Worm (Caenorhabditis elegans) whole organism, young adult: Measurements from ENCODE around the gene cnc-2.

Source experiments
- B0035.1 ChIP-seq: sonication (generic microtip); optimal IDR thresholded peaks from 2 replicates; lab custom pipeline; 2016; ENCODE audit warnings: missing genetic modification characterization, mild to moderate bottlenecking, missing compliant biosample characterization, missing genotype, missing genetic modification reagents
- F39B2.1 ChIP-seq: fragments of 200-800 bp; sonication (Bioruptor generic); IDR thresholded peaks from 2 replicates; pipeline ENCODE4 v1.3.6; 2022; ENCODE audit warnings: missing genetic modification reagents, missing genetic modification characterization, missing compliant biosample characterization
- F52B5.7 ChIP-seq: sonication (generic microtip); optimal IDR thresholded peaks from 2 replicates; lab custom pipeline; 2016; ENCODE audit warnings: mild to moderate bottlenecking, missing genetic modification characterization, missing compliant biosample characterization
- F55B11.4 ChIP-seq: sonication (generic microtip); optimal IDR thresholded peaks from 2 replicates; lab custom pipeline; 2016; ENCODE audit warnings: missing compliant biosample characterization, missing genetic modification characterization, borderline replicate concordance; ENCODE audit not compliant: insufficient read depth
- F57C9.4 ChIP-seq: sonication (generic microtip); optimal IDR thresholded peaks from 2 replicates; lab custom pipeline; 2017; ENCODE audit warnings: mild to moderate bottlenecking, missing genetic modification characterization, missing compliant biosample characterization
- K11D2.4 ChIP-seq: fragments of 200-800 bp; sonication (Bioruptor generic); IDR thresholded peaks from 2 replicates; pipeline ENCODE4 v1.3.6; 2022; ENCODE audit warnings: missing genetic modification reagents, missing genetic modification characterization, missing compliant biosample characterization
- K12H6.12 ChIP-seq: fragments of 200-800 bp; sonication (Bioruptor generic); optimal IDR thresholded peaks from 2 replicates; lab custom pipeline; 2018; ENCODE audit warnings: mild to moderate bottlenecking, missing genetic modification characterization, missing compliant biosample characterization
- Y56A3A.18 ChIP-seq: fragments of 200-800 bp; sonication (Bioruptor generic); IDR thresholded peaks from 2 replicates; pipeline ENCODE4 v1.3.6; 2022; ENCODE audit warnings: missing genetic modification reagents, missing genetic modification characterization, missing compliant biosample characterization
- Y67H2A.10 ChIP-seq: fragments of 200-800 bp; sonication (Bioruptor generic); conservative IDR thresholded peaks from 2 replicates; pipeline ENCODE4 v1.3.6; 2022; ENCODE audit warnings: missing genetic modification reagents, missing genetic modification characterization, missing compliant biosample characterization
- Y79H2A.3 ChIP-seq: fragments of 200-800 bp; sonication (Bioruptor generic); conservative IDR thresholded peaks from 2 replicates; pipeline ENCODE4 v1.3.6; 2022; ENCODE audit warnings: missing genetic modification reagents, missing genetic modification characterization, missing compliant biosample characterization
- ZK185.1 ChIP-seq: sonication (generic microtip); optimal IDR thresholded peaks from 2 replicates; lab custom pipeline; 2016; ENCODE audit warnings: mild to moderate bottlenecking, missing genetic modification characterization, missing compliant biosample characterization; ENCODE audit not compliant: poor library complexity, severe bottlenecking
- atf-7 ChIP-seq: sonication (generic microtip); optimal IDR thresholded peaks from 2 replicates; lab custom pipeline; 2017; ENCODE audit warnings: mild to moderate bottlenecking, missing genetic modification characterization, missing compliant biosample characterization
- bed-1 ChIP-seq: fragments of 200-800 bp; sonication (Bioruptor generic); IDR thresholded peaks from 2 replicates; pipeline ENCODE4 v1.3.6; 2022; ENCODE audit warnings: missing genetic modification reagents, missing genetic modification characterization, missing compliant biosample characterization
- cebp-1 ChIP-seq, 2 experiments: fragments of 200-800 bp in 1 of 2; sonication (Bioruptor generic) in 1 of 2; sonication (generic microtip) in 1 of 2; IDR thresholded peaks in 1 of 2; optimal IDR thresholded peaks in 1 of 2; 2 replicates each; pipeline versions ENCODE4 v1.3.6 to Lab custom; 2017 to 2022; ENCODE audit warnings: missing compliant biosample characterization in 2 of 2, missing genetic modification characterization in 2 of 2, mild to moderate bottlenecking in 1 of 2, missing genetic modification reagents in 1 of 2, moderate library complexity in 1 of 2
- ceh-100 ChIP-seq: fragments of 200-800 bp; sonication (Bioruptor generic); IDR thresholded peaks from 2 replicates; pipeline ENCODE4 v1.3.6; 2022; ENCODE audit warnings: missing genetic modification reagents, missing genetic modification characterization, missing compliant biosample characterization
- ceh-58 ChIP-seq: fragments of 200-800 bp; sonication (Bioruptor generic); IDR thresholded peaks from 2 replicates; pipeline ENCODE4 v1.3.6; 2022; ENCODE audit warnings: missing genetic modification characterization, missing compliant biosample characterization
- chd-7 ChIP-seq: sonication (generic microtip); optimal IDR thresholded peaks from 2 replicates; lab custom pipeline; 2016; ENCODE audit warnings: mild to moderate bottlenecking, missing genetic modification characterization, moderate library complexity, missing compliant biosample characterization
- die-1 ChIP-seq: sonication (generic microtip); optimal IDR thresholded peaks from 2 replicates; lab custom pipeline; 2016; ENCODE audit warnings: missing genotype, mild to moderate bottlenecking, missing genetic modification characterization, missing compliant biosample characterization
- dox-1 ChIP-seq: fragments of 200-800 bp; sonication (Bioruptor generic); IDR thresholded peaks from 2 replicates; pipeline ENCODE4 v1.3.6; 2022; ENCODE audit warnings: missing genetic modification reagents, missing genetic modification characterization, missing compliant biosample characterization
- efl-1 ChIP-seq: fragments of 150-350 bp; optimal IDR thresholded peaks from 2 replicates; lab custom pipeline; 2014; ENCODE audit warnings: missing biosample characterization, missing genetic modification reagents, missing genetic modification characterization
- egl-18 ChIP-seq: fragments of 200-800 bp; sonication (Bioruptor generic); IDR thresholded peaks from 2 replicates; pipeline ENCODE4 v1.3.6; 2022; ENCODE audit warnings: missing genetic modification reagents, missing genetic modification characterization, missing compliant biosample characterization
- ekl-4 ChIP-seq: fragments of 200-800 bp; sonication (Bioruptor generic); IDR thresholded peaks from 2 replicates; pipeline ENCODE4 v1.3.6; 2022; ENCODE audit warnings: missing genetic modification reagents, missing genetic modification characterization, missing compliant biosample characterization
- hlh-12 ChIP-seq: sonication (generic microtip); optimal IDR thresholded peaks from 2 replicates; lab custom pipeline; 2016; ENCODE audit warnings: missing genetic modification characterization, missing compliant biosample characterization
- hlh-26 ChIP-seq: fragments of 200-800 bp; sonication (Bioruptor generic); conservative IDR thresholded peaks from 2 replicates; pipeline ENCODE4 v1.3.6; 2022; ENCODE audit warnings: missing genetic modification reagents, missing genetic modification characterization, missing compliant biosample characterization
- hmg-1.2 ChIP-seq: fragments of 200-800 bp; sonication (Bioruptor generic); IDR thresholded peaks from 2 replicates; pipeline ENCODE4 v1.3.6; 2022; ENCODE audit warnings: missing genetic modification reagents, missing genetic modification characterization, missing compliant biosample characterization
- lin-26 ChIP-seq: fragments of 200-800 bp; sonication (Bioruptor generic); IDR thresholded peaks from 2 replicates; pipeline ENCODE4 v1.3.6; 2022; ENCODE audit warnings: missing genetic modification reagents, missing genetic modification characterization, missing compliant biosample characterization
- lin-40 ChIP-seq: sonication (generic microtip); optimal IDR thresholded peaks from 2 replicates; lab custom pipeline; 2016; ENCODE audit warnings: missing genetic modification characterization, mild to moderate bottlenecking, missing compliant biosample characterization, missing genotype, missing genetic modification reagents
- lin-54 ChIP-seq: fragments of 200-800 bp; sonication (Bioruptor generic); optimal IDR thresholded peaks from 2 replicates; lab custom pipeline; 2018; ENCODE audit warnings: mild to moderate bottlenecking, missing genetic modification characterization, missing compliant biosample characterization
- lir-1 ChIP-seq: fragments of 200-800 bp; sonication (Bioruptor generic); conservative IDR thresholded peaks from 2 replicates; pipeline ENCODE4 v1.3.6; 2022; ENCODE audit warnings: missing genetic modification reagents, missing genetic modification characterization, missing compliant biosample characterization
- lsl-1 ChIP-seq: fragments of 200-800 bp; sonication (Bioruptor generic); optimal IDR thresholded peaks from 2 replicates; lab custom pipeline; 2018; ENCODE audit warnings: mild to moderate bottlenecking, missing genetic modification characterization, moderate library complexity, missing compliant biosample characterization
- lsy-27 ChIP-seq: sonication (generic microtip); optimal IDR thresholded peaks from 2 replicates; lab custom pipeline; 2017; ENCODE audit warnings: missing genetic modification characterization, mild to moderate bottlenecking, missing compliant biosample characterization, antibody characterized with exemption, missing genotype, borderline replicate concordance; ENCODE audit not compliant: insufficient read depth
- madf-10 ChIP-seq: sonication (generic microtip); optimal IDR thresholded peaks from 2 replicates; lab custom pipeline; 2016; ENCODE audit warnings: mild to moderate bottlenecking, missing genetic modification characterization, missing compliant biosample characterization
- madf-3 ChIP-seq: fragments of 200-800 bp; sonication (Bioruptor generic); IDR thresholded peaks from 2 replicates; pipeline ENCODE4 v1.3.6; 2022; ENCODE audit warnings: missing genetic modification reagents, missing genetic modification characterization, missing compliant biosample characterization
- mcd-1 ChIP-seq: fragments of 200-800 bp; sonication (Bioruptor generic); IDR thresholded peaks from 2 replicates; pipeline ENCODE4 v1.3.6; 2022; ENCODE audit warnings: missing genetic modification reagents, missing genetic modification characterization, missing compliant biosample characterization
- nhr-179 ChIP-seq: sonication (generic microtip); optimal IDR thresholded peaks from 2 replicates; lab custom pipeline; 2016; ENCODE audit warnings: mild to moderate bottlenecking, missing genetic modification characterization, missing compliant biosample characterization
- nhr-80 ChIP-seq: sonication (generic microtip); optimal IDR thresholded peaks from 2 replicates; lab custom pipeline; 2016; ENCODE audit warnings: missing genetic modification characterization, missing compliant biosample characterization
- pbrm-1 ChIP-seq: fragments of 200-800 bp; sonication (Bioruptor generic); IDR thresholded peaks from 2 replicates; pipeline ENCODE4 v1.3.6; 2022; ENCODE audit warnings: missing genetic modification reagents, missing genetic modification characterization, missing compliant biosample characterization
- pha-4 ChIP-seq: fragments of 150-350 bp; sonication (generic microtip); optimal IDR thresholded peaks from 2 replicates; lab custom pipeline; 2014; ENCODE audit warnings: missing biosample characterization, missing genetic modification reagents, missing genetic modification characterization
- snpc-3.4 ChIP-seq: sonication (generic microtip); optimal IDR thresholded peaks from 2 replicates; lab custom pipeline; 2017; ENCODE audit warnings: missing genetic modification characterization, mild to moderate bottlenecking, missing compliant biosample characterization, antibody characterized with exemption, moderate library complexity, missing genotype, missing genetic modification reagents
- sptf-2 ChIP-seq: fragments of 200-800 bp; sonication (Bioruptor generic); optimal IDR thresholded peaks from 2 replicates; lab custom pipeline; 2018; ENCODE audit warnings: mild to moderate bottlenecking, missing genetic modification characterization, missing compliant biosample characterization
- tbx-9 ChIP-seq: sonication (generic microtip); optimal IDR thresholded peaks from 2 replicates; lab custom pipeline; 2016; ENCODE audit warnings: borderline replicate concordance, missing genetic modification characterization, inconsistent platforms, missing compliant biosample characterization
- tlf-1 ChIP-seq: fragments of 200-800 bp; sonication (Bioruptor generic); optimal IDR thresholded peaks from 2 replicates; lab custom pipeline; 2018; ENCODE audit warnings: mild to moderate bottlenecking, missing genetic modification characterization, missing compliant biosample characterization
- xnd-1 ChIP-seq: sonication (generic microtip); optimal IDR thresholded peaks from 2 replicates; lab custom pipeline; 2016; ENCODE audit warnings: missing genotype, missing genetic modification reagents, missing genetic modification characterization, missing compliant biosample characterization
- ztf-26 ChIP-seq: sonication (generic microtip); optimal IDR thresholded peaks from 2 replicates; lab custom pipeline; 2017; ENCODE audit warnings: missing genetic modification characterization, missing compliant biosample characterization
- ztf-28 ChIP-seq: fragments of 200-800 bp; sonication (Bioruptor generic); IDR thresholded peaks from 2 replicates; pipeline ENCODE4 v1.3.6; 2022; ENCODE audit warnings: missing genetic modification reagents, missing genetic modification characterization, missing compliant biosample characterization
- ztf-6 ChIP-seq: fragments of 200-800 bp; sonication (Bioruptor generic); IDR thresholded peaks from 2 replicates; pipeline ENCODE4 v1.3.6; 2022; ENCODE audit warnings: missing genetic modification reagents, missing genetic modification characterization, missing compliant biosample characterization

Gene cnc-2

DNA sequence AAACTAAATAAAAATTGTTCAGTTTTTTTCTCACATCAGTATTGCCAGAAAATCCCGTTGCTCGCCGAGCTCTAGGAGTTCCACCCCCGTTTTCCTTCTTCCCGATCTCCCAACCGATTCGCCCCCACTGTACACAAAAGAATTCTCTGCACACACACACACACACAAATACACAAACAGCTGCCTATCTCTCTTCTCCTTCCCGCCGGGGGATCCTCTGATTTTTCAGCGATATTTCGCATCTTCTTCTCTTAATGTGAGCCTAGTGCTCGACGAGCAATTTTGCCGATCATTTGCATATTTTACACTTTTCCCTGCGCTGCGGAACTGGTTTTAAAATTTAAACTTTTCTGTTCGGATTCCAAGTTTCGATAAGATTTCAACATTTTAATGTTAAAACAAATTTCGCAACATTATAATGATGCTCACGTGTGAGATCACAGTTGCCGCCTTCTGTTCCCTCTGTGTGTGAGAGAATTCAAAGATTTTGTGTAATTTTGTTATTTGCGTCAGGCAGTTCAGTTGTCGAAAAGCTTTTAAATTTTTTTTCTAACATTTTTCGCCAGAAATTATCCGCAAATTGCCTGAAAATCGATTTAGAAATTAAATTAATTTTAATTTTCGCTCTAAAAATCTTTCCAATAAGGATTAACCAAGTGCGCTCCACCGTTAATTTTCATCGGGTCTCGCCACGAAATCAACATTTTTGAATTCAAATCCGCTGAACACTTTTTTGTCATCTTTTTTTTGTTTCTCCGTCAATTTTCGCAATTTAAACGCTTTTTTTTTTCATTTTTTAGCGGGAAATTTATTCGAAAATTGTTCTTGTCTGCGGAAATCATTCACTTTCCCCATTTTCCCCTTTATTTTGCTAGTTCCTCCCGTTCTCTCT is 21.3 kb upstream of the cnc-2 start (continued):
- peak; percentile 11 for TF ChIP-seq tlf-1 (GFP tag; lab: Kevin White, UChicago)
- TF ChIP-seq pha-4 (tag; lab: Kevin White, UChicago), result no peak
- TF ChIP-seq ekl-4, result no peak
- TF ChIP-seq hlh-12 (tag; lab: Kevin White, UChicago), result no peak
- no peak for TF ChIP-seq madf-10 (tag; lab: Kevin White, UChicago)
- TF ChIP-seq dox-1 (GFP tag; lab: Robert Waterston, UW), result peak; percentile 50
- TF ChIP-seq F55B11.4 (tag; lab: Kevin White, UChicago), result no peak
- no peak for TF ChIP-seq die-1
- TF ChIP-seq lin-26 (GFP tag; lab: Robert Waterston, UW), result 0 out of 2 replicates have a peak, but pooled peaks have one; percentile 28
- peak; percentile 67 for TF ChIP-seq lsl-1 (GFP tag; lab: Kevin White, UChicago)
- TF ChIP-seq F39B2.1 (GFP tag; lab: Robert Waterston, UW), result no peak
- no peak for TF ChIP-seq tbx-9 (tag; lab: Kevin White, UChicago)
- TF ChIP-seq ceh-100 (GFP tag; lab: Robert Waterston, UW), result no peak
- no peak for TF ChIP-seq B0035.1 (tag; lab: Kevin White, UChicago)
- TF ChIP-seq xnd-1, result peak; percentile 30
- no peak for TF ChIP-seq egl-18
- TF ChIP-seq hmg-1.2, result 0 out of 2 replicates have a peak, but pooled peaks have one; percentile 11
- TF ChIP-seq ZK185.1 (tag; lab: Kevin White, UChicago), result peak; percentile 43
- TF ChIP-seq K12H6.12 (tag; lab: Kevin White, UChicago), result no peak
- TF ChIP-seq hlh-26 (GFP tag; lab: Robert Waterston, UW), result no peak
- peak; percentile 6 for TF ChIP-seq snpc-3.4 (tag; lab: Kevin White, UChicago)
- no peak for TF ChIP-seq ceh-58 (GFP tag; lab: Robert Waterston, UW)
- TF ChIP-seq Y79H2A.3 (GFP tag; lab: Robert Waterston, UW), result no peak
- no peak for TF ChIP-seq Y56A3A.18 (GFP tag; lab: Robert Waterston, UW)
- TF ChIP-seq lsy-27 (tag; lab: Kevin White, UChicago), result no peak
- no peak for TF ChIP-seq ztf-6
- no peak for TF ChIP-seq ztf-28 (GFP tag; lab: Robert Waterston, UW)
- TF ChIP-seq chd-7, result no peak
- TF ChIP-seq atf-7 (tag; lab: Kevin White, UChicago), result no peak
- TF ChIP-seq Y67H2A.10, result no peak
- peak; percentile 67 for TF ChIP-seq lin-40
- TF ChIP-seq F57C9.4 (tag; lab: Kevin White, UChicago), result no peak
- no peak for TF ChIP-seq lir-1 (GFP tag; lab: Robert Waterston, UW)
- TF ChIP-seq bed-1 (GFP tag; lab: Robert Waterston, UW), result no peak
- peak; percentile 73 for TF ChIP-seq efl-1 (GFP tag; lab: Kevin White, UChicago)
- TF ChIP-seq pbrm-1, result peak; percentile 37; the same call in 1 of the 2 replicates
- TF ChIP-seq cebp-1 (GFP tag; IDR thresholded peaks at IDR 0.05; lab: Robert Waterston, UW), result peak; percentile 27; the same call in 1 of the 2 replicates
- peak; percentile 92 for TF ChIP-seq cebp-1 (tag; optimal IDR thresholded peaks at IDR 0.05; lab: Kevin White, UChicago)
- TF ChIP-seq madf-3 (GFP tag; lab: Robert Waterston, UW), result no peak
- TF ChIP-seq K11D2.4 (GFP tag; lab: Robert Waterston, UW), result no peak; the same call in 1 of the 2 replicates
- no peak for TF ChIP-seq nhr-179 (tag; lab: Kevin White, UChicago)
- TF ChIP-seq mcd-1 (GFP tag; lab: Robert Waterston, UW), result peak; percentile 93
- TF ChIP-seq F52B5.7 (tag; lab: Kevin White, UChicago), result no peak
- TF ChIP-seq nhr-80 (tag; lab: Kevin White, UChicago), result peak; percentile 13
- peak; percentile 92 for TF ChIP-seq lin-54 (GFP tag; lab: Kevin White, UChicago)
- TF ChIP-seq ztf-26 (tag; lab: Kevin White, UChicago), result no peak
- TF ChIP-seq sptf-2 (GFP tag; lab: Kevin White, UChicago), result no peak
